Fruit fly (Drosophila melanogaster) whole organism, prepupa: ENCODE results near the gene Nlg4.

Source experiments
- CG10669 ChIP-seq: fragments of 200-800 bp; sonication (Bioruptor generic); optimal IDR thresholded peaks from 3 replicates; lab custom pipeline; 2018; ENCODE audit warnings: missing biosample characterization, mild to moderate bottlenecking, missing genetic modification characterization, moderate library complexity
- CG11294 ChIP-seq: fragments of 200-800 bp; sonication (Bioruptor generic); IDR thresholded peaks from 2 replicates; pipeline ENCODE4 v1.3.6; 2022; ENCODE audit warnings: missing biosample characterization, missing genetic modification characterization
- CG11762 ChIP-seq: fragments of 200-800 bp; sonication (Bioruptor generic); optimal IDR thresholded peaks from 3 replicates; lab custom pipeline; 2016; ENCODE audit warnings: missing biosample characterization, missing genetic modification characterization; ENCODE audit not compliant: insufficient read depth
- CG11902 ChIP-seq: fragments of 200-800 bp; sonication (Bioruptor generic); optimal IDR thresholded peaks from 3 replicates; lab custom pipeline; 2016; ENCODE audit warnings: missing biosample characterization, missing genetic modification characterization
- CG15336 ChIP-seq: fragments of 200-800 bp; sonication (Bioruptor generic); IDR thresholded peaks from 2 replicates; pipeline ENCODE4 v1.3.6; 2022; ENCODE audit warnings: missing biosample characterization, missing genetic modification characterization
- CG1621 ChIP-seq: fragments of 200-800 bp; sonication (Bioruptor generic); optimal IDR thresholded peaks from 3 replicates; lab custom pipeline; 2018; ENCODE audit warnings: missing biosample characterization, mild to moderate bottlenecking, missing genetic modification characterization
- CG16779 ChIP-seq: fragments of 200-800 bp; sonication (Bioruptor generic); optimal IDR thresholded peaks from 3 replicates; lab custom pipeline; 2017; ENCODE audit warnings: missing biosample characterization, mild to moderate bottlenecking, missing genetic modification characterization
- CG3032 ChIP-seq: fragments of 200-800 bp; optimal IDR thresholded peaks from 2 replicates; lab custom pipeline; 2019; ENCODE audit warnings: missing biosample characterization, mild to moderate bottlenecking, missing genetic modification characterization, moderate library complexity
- CG31627 ChIP-seq: fragments of 200-800 bp; sonication (Bioruptor generic); optimal IDR thresholded peaks from 3 replicates; lab custom pipeline; 2016; ENCODE audit warnings: missing biosample characterization, missing genetic modification characterization
- CG32006 ChIP-seq: fragments of 200-800 bp; sonication (Bioruptor generic); optimal IDR thresholded peaks from 3 replicates; lab custom pipeline; 2017; ENCODE audit warnings: missing biosample characterization, mild to moderate bottlenecking, missing genetic modification characterization
- CG4318 ChIP-seq: fragments of 200-800 bp; sonication (Bioruptor generic); optimal IDR thresholded peaks from 3 replicates; lab custom pipeline; 2017; ENCODE audit warnings: missing biosample characterization, mild to moderate bottlenecking, missing genetic modification characterization
- CG6163 ChIP-seq: fragments of 200-800 bp; sonication (Bioruptor generic); IDR thresholded peaks from 3 replicates; pipeline ENCODE4 v1.3.6; 2022; ENCODE audit warnings: missing biosample characterization, missing genetic modification characterization
- CG6276 ChIP-seq: fragments of 200-800 bp; sonication (Bioruptor generic); optimal IDR thresholded peaks from 2 replicates; lab custom pipeline; 2017; ENCODE audit warnings: missing biosample characterization, mild to moderate bottlenecking, missing genetic modification characterization
- CG6792 ChIP-seq: fragments of 200-800 bp; sonication (Bioruptor generic); optimal IDR thresholded peaks from 3 replicates; lab custom pipeline; 2016; ENCODE audit warnings: missing biosample characterization, missing genetic modification characterization
- CG6808 ChIP-seq: fragments of 200-800 bp; sonication (Bioruptor generic); optimal IDR thresholded peaks from 3 replicates; lab custom pipeline; 2017; ENCODE audit warnings: missing biosample characterization, missing genetic modification characterization, mild to moderate bottlenecking, moderate library complexity, missing genetic modification reagents
- CG6854 ChIP-seq: fragments of 200-800 bp; sonication (Bioruptor generic); optimal IDR thresholded peaks from 2 replicates; lab custom pipeline; 2017; ENCODE audit warnings: missing biosample characterization, mild to moderate bottlenecking, missing genetic modification characterization
- CG7368 ChIP-seq: fragments of 200-800 bp; sonication (Bioruptor generic); optimal IDR thresholded peaks from 3 replicates; lab custom pipeline; 2016; ENCODE audit warnings: missing biosample characterization, missing genetic modification characterization
- CG8319 ChIP-seq: fragments of 200-800 bp; sonication (Bioruptor generic); optimal IDR thresholded peaks from 3 replicates; lab custom pipeline; 2016; ENCODE audit warnings: missing biosample characterization, missing genetic modification characterization
- CG8632 ChIP-seq: fragments of 200-800 bp; sonication (Bioruptor generic); optimal IDR thresholded peaks from 3 replicates; lab custom pipeline; 2016; ENCODE audit warnings: missing biosample characterization, missing genetic modification characterization
- CG9139 ChIP-seq: fragments of 200-800 bp; sonication (Bioruptor generic); optimal IDR thresholded peaks from 3 replicates; lab custom pipeline; 2017; ENCODE audit warnings: missing biosample characterization, mild to moderate bottlenecking, missing genetic modification characterization
- Eip78C ChIP-seq: fragments of 200-800 bp; sonication (Bioruptor generic); peaks from one replicate; lab custom pipeline; 2016; ENCODE audit warnings: missing biosample characterization, missing genetic modification characterization
- Ets96B ChIP-seq: fragments of 200-800 bp; optimal IDR thresholded peaks from 2 replicates; lab custom pipeline; 2019; ENCODE audit warnings: missing biosample characterization, mild to moderate bottlenecking, missing genetic modification characterization, moderate library complexity
- Gug ChIP-seq: fragments of 200-800 bp; sonication (Bioruptor generic); IDR thresholded peaks from 2 replicates; pipeline ENCODE4 v1.3.6; 2022; ENCODE audit warnings: missing biosample characterization, missing genetic modification characterization
- Hr38 ChIP-seq: sonication (Bioruptor generic); optimal IDR thresholded peaks from 2 replicates; lab custom pipeline; 2016; ENCODE audit warnings: missing biosample characterization, missing genetic modification characterization
- Hr4 ChIP-seq: fragments of 200-800 bp; sonication (Bioruptor generic); optimal IDR thresholded peaks from 3 replicates; lab custom pipeline; 2016; ENCODE audit warnings: missing biosample characterization, missing genetic modification characterization
- Lpt ChIP-seq: fragments of 200-800 bp; sonication (Bioruptor generic); optimal IDR thresholded peaks from 3 replicates; lab custom pipeline; 2016; ENCODE audit warnings: missing biosample characterization, missing genetic modification characterization
- Met ChIP-seq: fragments of 200-800 bp; sonication (Bioruptor generic); optimal IDR thresholded peaks from 3 replicates; lab custom pipeline; 2016; ENCODE audit warnings: missing biosample characterization, missing genetic modification characterization
- OdsH ChIP-seq: fragments of 200-800 bp; sonication (Bioruptor generic); optimal IDR thresholded peaks from 3 replicates; lab custom pipeline; 2016; ENCODE audit warnings: missing biosample characterization, missing genetic modification characterization
- Smox ChIP-seq: fragments of 200-800 bp; sonication (Bioruptor generic); optimal IDR thresholded peaks from 3 replicates; lab custom pipeline; 2016; ENCODE audit warnings: missing biosample characterization, missing genetic modification characterization
- Sox102F ChIP-seq: fragments of 200-800 bp; sonication (Bioruptor generic); optimal IDR thresholded peaks from 2 replicates; lab custom pipeline; 2016; ENCODE audit warnings: missing biosample characterization, mild to moderate bottlenecking, missing genetic modification characterization
- Sox14 ChIP-seq: fragments of 200-800 bp; sonication (Bioruptor generic); optimal IDR thresholded peaks from 3 replicates; lab custom pipeline; 2016; ENCODE audit warnings: missing biosample characterization, missing genetic modification characterization
- Sox15 ChIP-seq: fragments of 200-800 bp; sonication (Bioruptor generic); optimal IDR thresholded peaks from 3 replicates; lab custom pipeline; 2016; ENCODE audit warnings: missing biosample characterization, missing genetic modification characterization
- achi ChIP-seq: fragments of 200-800 bp; sonication (Bioruptor generic); optimal IDR thresholded peaks from 3 replicates; lab custom pipeline; 2016; ENCODE audit warnings: missing biosample characterization, missing genetic modification characterization
- acj6 ChIP-seq: fragments of 200-800 bp; sonication (Bioruptor generic); optimal IDR thresholded peaks from 3 replicates; lab custom pipeline; 2016; ENCODE audit warnings: missing biosample characterization, missing genetic modification characterization
- cyc ChIP-seq: fragments of 200-800 bp; sonication (Bioruptor generic); optimal IDR thresholded peaks from 3 replicates; lab custom pipeline; 2016; ENCODE audit warnings: missing biosample characterization, missing genetic modification characterization
- dac ChIP-seq: fragments of 200-800 bp; sonication (Bioruptor generic); optimal IDR thresholded peaks from 2 replicates; lab custom pipeline; 2017; ENCODE audit warnings: missing biosample characterization, mild to moderate bottlenecking, missing genetic modification characterization
- eg ChIP-seq: fragments of 200-800 bp; sonication (Bioruptor generic); IDR thresholded peaks from 3 replicates; pipeline ENCODE4 v1.3.6; 2022; ENCODE audit warnings: missing biosample characterization, missing genetic modification characterization
- esn ChIP-seq: fragments of 200-800 bp; sonication (Bioruptor generic); optimal IDR thresholded peaks from 2 replicates; lab custom pipeline; 2016; ENCODE audit warnings: missing biosample characterization, mild to moderate bottlenecking, missing genetic modification characterization, moderate library complexity
- fd59A ChIP-seq: fragments of 200-800 bp; sonication (Bioruptor generic); optimal IDR thresholded peaks from 2 replicates; lab custom pipeline; 2017; ENCODE audit warnings: missing biosample characterization, mild to moderate bottlenecking, missing genetic modification characterization, missing genetic modification reagents
- fd85E ChIP-seq: fragments of 200-800 bp; sonication (Bioruptor generic); optimal IDR thresholded peaks from 3 replicates; lab custom pipeline; 2016; ENCODE audit warnings: missing biosample characterization, missing genetic modification characterization
- fkh ChIP-seq: fragments of 200-800 bp; sonication (Bioruptor generic); optimal IDR thresholded peaks from 3 replicates; lab custom pipeline; 2017; ENCODE audit warnings: missing biosample characterization, mild to moderate bottlenecking, missing genetic modification characterization, moderate library complexity
- lz ChIP-seq: fragments of 200-800 bp; sonication (Bioruptor generic); optimal IDR thresholded peaks from 3 replicates; lab custom pipeline; 2016; ENCODE audit warnings: missing biosample characterization, missing genetic modification characterization
- net ChIP-seq: fragments of 200-800 bp; sonication (Bioruptor generic); optimal IDR thresholded peaks from 3 replicates; lab custom pipeline; 2016; ENCODE audit warnings: missing biosample characterization, missing genetic modification characterization
- pdm3 ChIP-seq: fragments of 200-800 bp; sonication (Bioruptor generic); optimal IDR thresholded peaks from 3 replicates; lab custom pipeline; 2016; ENCODE audit warnings: missing biosample characterization, missing genetic modification characterization
- salr ChIP-seq, 2 experiments: fragments of 200-800 bp; sonication (Bioruptor generic); optimal IDR thresholded peaks; 3 replicates each; lab custom pipeline; 2016 to 2018; ENCODE audit warnings: missing biosample characterization in 2 of 2, missing genetic modification characterization in 2 of 2, mild to moderate bottlenecking in 1 of 2
- spab ChIP-seq: fragments of 200-800 bp; sonication (Bioruptor generic); optimal IDR thresholded peaks from 2 replicates; lab custom pipeline; 2017; ENCODE audit warnings: missing biosample characterization, mild to moderate bottlenecking, missing genetic modification characterization, missing genetic modification reagents
- ss ChIP-seq, 2 experiments: fragments of 200-800 bp; sonication (Bioruptor generic); optimal IDR thresholded peaks; 2 replicates in 1 of 2; 3 replicates in 1 of 2; lab custom pipeline; 2017 to 2018; ENCODE audit warnings: mild to moderate bottlenecking in 2 of 2, missing biosample characterization in 2 of 2, missing genetic modification characterization in 2 of 2, moderate library complexity in 1 of 2
- svp ChIP-seq: fragments of 200-800 bp; sonication (Bioruptor generic); peaks from one replicate; lab custom pipeline; 2016; ENCODE audit warnings: missing biosample characterization, missing genetic modification characterization
- vri ChIP-seq: fragments of 200-800 bp; sonication (Bioruptor generic); optimal IDR thresholded peaks from 3 replicates; lab custom pipeline; 2016; ENCODE audit warnings: missing biosample characterization, mild to moderate bottlenecking, missing genetic modification characterization

Gene Nlg4

dm6 chr3R:20280518-20280981, 75.9 kb downstream of the Nlg4 start (continued):
- TF ChIP-seq CG11762 (GFP tag; lab: Kevin White, UChicago) (peak; percentile 31), CG11294 (no peak), CG7368 (GFP tag; lab: Kevin White, UChicago) (no peak), CG10669 (GFP tag; lab: Kevin White, UChicago) (peak; percentile 47), CG11902 (GFP tag; lab: Kevin White, UChicago) (no peak), CG6163 (peak; percentile 68), lz (GFP tag; lab: Kevin White, UChicago) (no peak), CG3032 (tag; lab: Kevin White, UChicago) (peak; percentile 23), pdm3 (GFP tag; lab: Kevin White, UChicago) (peak; percentile 62), CG6808 (peak; percentile 61), CG8632 (GFP tag; lab: Kevin White, UChicago) (no peak), Sox14 (GFP tag; lab: Kevin White, UChicago) (peak; percentile 47), fd85E (GFP tag; lab: Kevin White, UChicago) (no peak), Sox102F (GFP tag; lab: Kevin White, UChicago) (peak; percentile 34), CG6854 (GFP tag; lab: Kevin White, UChicago) (no peak), Sox15 (no peak), achi (GFP tag; lab: Kevin White, UChicago) (peak; percentile 38), dac (peak; percentile 30), CG6792 (GFP tag; lab: Kevin White, UChicago) (peak; percentile 9), CG4318 (GFP tag; lab: Kevin White, UChicago) (peak; percentile 16), Gug (GFP tag; lab: Robert Waterston, UW) (peak; percentile 52), Smox (GFP tag; lab: Kevin White, UChicago) (no peak), spab (no peak), esn (peak; percentile 8), CG15336 (GFP tag; lab: Robert Waterston, UW) (peak; percentile 71), cyc (GFP tag; lab: Kevin White, UChicago) (peak; percentile 13), eg (GFP tag; lab: Robert Waterston, UW) (peak; percentile 71), CG1621 (tag; lab: Kevin White, UChicago) (peak; percentile 3), fkh (GFP tag; lab: Kevin White, UChicago) (no peak), CG9139 (GFP tag; lab: Kevin White, UChicago) (peak; percentile 48)

DNA sequence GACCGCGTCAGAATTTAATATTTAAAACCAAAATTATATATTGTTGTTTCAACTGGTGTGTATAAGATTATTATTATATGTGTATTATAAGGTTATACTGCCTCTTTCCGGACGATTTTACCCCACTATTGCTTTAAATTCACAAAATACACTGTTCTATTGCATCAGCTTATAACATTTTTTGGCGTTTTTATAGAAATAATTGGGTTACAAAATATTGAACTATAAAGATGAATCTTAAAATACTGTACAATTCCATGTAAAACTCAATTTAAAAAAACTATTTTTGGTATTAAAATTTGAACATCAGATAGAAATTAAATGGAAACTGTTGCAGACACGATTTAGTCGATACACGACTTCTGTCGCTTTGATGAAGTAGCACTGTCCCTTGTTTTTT, 77.5 kb downstream of the Nlg4 start:
- peak; percentile 12 for TF ChIP-seq CG6276 (GFP tag; lab: Kevin White, UChicago)
- TF ChIP-seq Gug (GFP tag; lab: Robert Waterston, UW), result no peak
- TF ChIP-seq Lpt (GFP tag; lab: Kevin White, UChicago), result no peak
- TF ChIP-seq net, result peak; percentile 12
- TF ChIP-seq vri (GFP tag; lab: Kevin White, UChicago), result no peak
- peak; percentile 70 for TF ChIP-seq CG32006 (GFP tag; lab: Kevin White, UChicago)
- TF ChIP-seq OdsH (GFP tag; lab: Kevin White, UChicago), result peak; percentile 28
- TF ChIP-seq CG6163, result no peak
- TF ChIP-seq Hr4 (GFP tag; lab: Kevin White, UChicago), result peak; percentile 9
- TF ChIP-seq fd59A, result peak; percentile 26
- peak; percentile 28 for TF ChIP-seq CG6808
- no peak for TF ChIP-seq eg (GFP tag; lab: Robert Waterston, UW)
- TF ChIP-seq achi (GFP tag; lab: Kevin White, UChicago), result peak; percentile 26
- peak; percentile 73 for TF ChIP-seq svp (GFP tag; lab: Kevin White, UChicago)
- peak; percentile 45 for TF ChIP-seq Ets96B (tag; lab: Kevin White, UChicago)
- TF ChIP-seq fkh (GFP tag; lab: Kevin White, UChicago), result no peak
- no peak for TF ChIP-seq CG16779 (tag; lab: Kevin White, UChicago)
- TF ChIP-seq Hr38 (GFP tag; lab: Kevin White, UChicago), result no peak
- peak; percentile 24 for TF ChIP-seq CG10669 (GFP tag; lab: Kevin White, UChicago)
- TF ChIP-seq Eip78C (GFP tag; lab: Kevin White, UChicago), result peak; percentile 84
- TF ChIP-seq CG4318 (GFP tag; lab: Kevin White, UChicago), result no peak
- no peak for TF ChIP-seq cyc (GFP tag; lab: Kevin White, UChicago)
- no peak for TF ChIP-seq lz (GFP tag; lab: Kevin White, UChicago)
- TF ChIP-seq CG15336 (GFP tag; lab: Robert Waterston, UW), result peak; percentile 23; the same call in 1 of the 2 replicates
- TF ChIP-seq CG8319 (GFP tag; lab: Kevin White, UChicago), result no peak
- no peak for TF ChIP-seq ss (GFP tag; optimal IDR thresholded peaks at IDR 0.05; lab: Kevin White, UChicago)
- TF ChIP-seq salr (GFP tag; optimal IDR thresholded peaks at IDR 0.05; lab: Kevin White, UChicago), result peak in 1 of 2 experiments; percentile 50
- TF ChIP-seq CG11762 (GFP tag; lab: Kevin White, UChicago), result no peak
- TF ChIP-seq Met (GFP tag; lab: Kevin White, UChicago), result peak; percentile 19
- no peak for TF ChIP-seq CG6854 (GFP tag; lab: Kevin White, UChicago)
- TF ChIP-seq Sox15, result peak; percentile 17
- peak; percentile 4 for TF ChIP-seq CG31627 (GFP tag; lab: Kevin White, UChicago)
- TF ChIP-seq acj6 (GFP tag; lab: Kevin White, UChicago), result peak; percentile 41
